Fruit fly (Drosophila melanogaster): ENCODE results near the gene CG15484.
A peak's percentile ranks its signal among the peaks of the same experiment; 100 is the strongest.

The CG15484 gene

DNA sequence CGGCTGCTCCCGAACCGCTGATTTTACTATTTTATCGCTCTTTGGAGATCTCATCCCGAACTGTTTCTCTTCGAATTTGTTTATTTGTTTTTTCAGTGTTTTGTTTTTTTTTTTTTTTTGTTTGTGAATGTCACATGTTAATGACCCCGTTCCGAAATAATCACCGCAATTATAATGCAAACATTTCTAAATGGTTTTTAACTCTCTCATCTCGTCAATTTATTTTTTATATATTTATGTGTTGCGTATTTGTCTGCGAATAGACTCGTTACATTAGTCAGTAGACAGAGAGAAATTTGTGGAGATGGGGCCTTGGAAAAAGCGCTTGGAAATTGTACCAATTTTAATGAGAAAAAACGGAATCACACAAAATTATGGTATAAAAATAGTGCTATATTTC lies 37.9 kb downstream of the CG15484 start, which contains the start of gene Nepl7:
Nepl7 (minus strand) TSS at position 101 of the 400 bp plus-strand sequence.
- TF ChIP-seq CG32767 (GFP tag; IDR thresholded peaks at IDR 0.05): no peak
- no peak for TF ChIP-seq Doc3 (GFP tag; IDR thresholded peaks at IDR 0.05; ENCODE audit: partially characterized antibody)
- no peak for TF ChIP-seq Six4 (GFP tag; optimal IDR thresholded peaks at IDR 0.05)
- TF ChIP-seq inv (GFP tag; IDR thresholded peaks at IDR 0.05; ENCODE audit: partially characterized antibody): no peak
- TF ChIP-seq NC2α (GFP tag; optimal IDR thresholded peaks at IDR 0.05): no peak
- TF ChIP-seq emc (GFP tag; optimal IDR thresholded peaks at IDR 0.05): no peak
- TF ChIP-seq Hmx (GFP tag; optimal IDR thresholded peaks at IDR 0.05): no peak
- no peak for TF ChIP-seq Dfd (GFP tag; optimal IDR thresholded peaks at IDR 0.05)
- TF ChIP-seq en (GFP tag; optimal IDR thresholded peaks at IDR 0.05): no peak
- TF ChIP-seq CG13287 (GFP tag; IDR thresholded peaks at IDR 0.05; ENCODE audit: partially characterized antibody): no peak
- no peak for TF ChIP-seq CG43689 (GFP tag; IDR thresholded peaks at IDR 0.05)
- no peak for TF ChIP-seq pb (GFP tag; optimal IDR thresholded peaks at IDR 0.05)
- no peak for TF ChIP-seq dmrt99B (tag; optimal IDR thresholded peaks at IDR 0.05)

DNA sequence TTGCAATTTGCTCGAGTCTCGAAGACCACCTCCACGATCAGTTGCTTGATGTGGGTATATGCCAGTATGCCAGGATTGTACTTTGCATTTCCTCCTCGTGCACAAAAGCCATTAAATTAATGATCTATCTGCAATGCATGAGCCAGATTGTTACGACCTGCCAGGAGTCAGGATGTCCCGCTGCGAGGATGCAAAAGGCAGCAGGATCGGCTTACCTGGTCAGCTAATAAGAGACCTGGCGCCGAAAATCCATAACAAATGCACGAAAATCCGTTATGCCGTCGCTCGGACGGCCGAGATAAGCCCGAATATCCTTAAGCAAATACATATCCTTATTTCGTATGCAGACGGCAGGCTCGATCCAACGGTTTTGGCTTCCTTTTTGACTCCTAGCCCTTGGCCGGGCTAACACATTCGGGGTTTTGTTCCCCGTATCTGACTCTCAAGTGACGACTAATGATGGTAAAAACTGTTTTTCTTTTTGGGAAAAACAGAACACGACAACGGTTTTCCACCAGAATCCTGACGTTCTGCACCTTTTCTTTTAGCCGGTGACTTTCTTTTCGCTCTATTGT lies 41.4 kb downstream of the CG15484 start:
- TF ChIP-seq zen (tag; optimal IDR thresholded peaks at IDR 0.05) (peak; percentile 97), D (optimal IDR thresholded peaks at IDR 0.05) (peak; percentile 82), D (GFP tag; optimal IDR thresholded peaks at IDR 0.05) (no peak), nerfin-1 (tag; optimal IDR thresholded peaks at IDR 0.05) (no peak), tll (GFP tag; optimal IDR thresholded peaks at IDR 0.05) (peak in 1 of 2 experiments; percentile 98), caup (GFP tag; optimal IDR thresholded peaks at IDR 0.05; ENCODE audit: severe bottlenecking) (no peak), CG8359 (GFP tag; optimal IDR thresholded peaks at IDR 0.05; ENCODE audit: borderline replicate concordance) (no peak), CG15479 (GFP tag; optimal IDR thresholded peaks at IDR 0.05) (peak; percentile 80)

DNA sequence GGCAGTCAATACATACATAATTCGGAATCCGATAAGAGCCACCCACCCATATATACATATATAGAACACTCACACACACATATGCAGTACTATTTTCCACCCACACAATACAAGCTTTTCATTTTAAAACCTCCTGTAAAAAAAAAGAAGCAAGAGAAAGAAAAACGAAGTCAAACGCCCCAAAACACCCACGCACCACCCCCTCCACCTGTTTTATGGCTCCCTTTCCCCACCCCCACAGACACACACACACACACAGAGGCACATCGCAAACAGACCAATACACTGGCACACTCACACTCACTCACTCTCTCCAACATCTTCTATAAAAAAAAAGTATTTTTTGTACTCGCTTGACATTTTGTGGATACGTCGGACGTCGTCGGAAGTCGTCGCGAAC lies 50.2 kb downstream of the CG15484 start:
- TF ChIP-seq CG1647 (GFP tag; optimal IDR thresholded peaks at IDR 0.05) (no peak), Deaf1 (tag; optimal IDR thresholded peaks at IDR 0.05) (peak; percentile 71), crol (GFP tag; IDR thresholded peaks at IDR 0.05) (peak; percentile 15; the same call in 1 of the 2 replicates), CG16779 (GFP tag; IDR thresholded peaks at IDR 0.05) (no peak), H2.0 (GFP tag; IDR thresholded peaks at IDR 0.05) (no peak), kay (GFP tag; optimal IDR thresholded peaks at IDR 0.05) (no peak), CG11723 (GFP tag; optimal IDR thresholded peaks at IDR 0.05) (no peak), Opbp (GFP tag; IDR thresholded peaks at IDR 0.05; ENCODE audit: partially characterized antibody) (0 out of 3 replicates have a peak, but pooled peaks have one; percentile 29), CG13296 (GFP tag; optimal IDR thresholded peaks at IDR 0.05) (no peak), fd3F (GFP tag; optimal IDR thresholded peaks at IDR 0.05) (no peak), odd (GFP tag; optimal IDR thresholded peaks at IDR 0.05) (no peak), CG4820 (GFP tag; optimal IDR thresholded peaks at IDR 0.05) (no peak), nau (GFP tag; optimal IDR thresholded peaks at IDR 0.05) (no peak), Dip2 (GFP tag; IDR thresholded peaks at IDR 0.05) (no peak), Nf-YB (GFP tag; optimal IDR thresholded peaks at IDR 0.05) (peak; percentile 91), CTCF (GFP tag; optimal IDR thresholded peaks at IDR 0.05) (no peak), trh (GFP tag; optimal IDR thresholded peaks at IDR 0.05) (no peak), CG8281 (tag; optimal IDR thresholded peaks at IDR 0.05) (no peak), ash1 (GFP tag; optimal IDR thresholded peaks at IDR 0.05) (no peak), al (GFP tag; IDR thresholded peaks at IDR 0.05) (no peak), CG16813 (GFP tag; IDR thresholded peaks at IDR 0.05; ENCODE audit: partially characterized antibody) (no peak), Hmx (GFP tag; optimal IDR thresholded peaks at IDR 0.05) (no peak), pnt (GFP tag; optimal IDR thresholded peaks at IDR 0.05) (no peak), cg (GFP tag; optimal IDR thresholded peaks at IDR 0.05) (peak; percentile 78), knrl (GFP tag; IDR thresholded peaks at IDR 0.05; ENCODE audit: partially characterized antibody) (no peak), CG6254 (GFP tag; optimal IDR thresholded peaks at IDR 0.05) (no peak), crc (GFP tag; optimal IDR thresholded peaks at IDR 0.05) (no peak), CG11504 (tag; optimal IDR thresholded peaks at IDR 0.05) (no peak), CG13287 (GFP tag; IDR thresholded peaks at IDR 0.05; ENCODE audit: partially characterized antibody) (no peak)

Data from whole organism, embryonic.